Worm (Caenorhabditis elegans) whole organism, late embryonic: ENCODE results near the gene oops-1.
A peak's percentile ranks its signal among the peaks of the same experiment; 100 is the strongest.

Experiments
- C38D4.7 ChIP-seq: fragments of 200-800 bp; sonication (Bioruptor generic); optimal IDR thresholded peaks from 2 replicates; lab custom pipeline; 2018; ENCODE audit warnings: mild to moderate bottlenecking, missing genetic modification characterization, moderate library complexity, missing compliant biosample characterization
- F13H6.1 ChIP-seq: sonication (generic microtip); optimal IDR thresholded peaks from 2 replicates; lab custom pipeline; 2016; ENCODE audit warnings: missing genetic modification characterization, missing compliant biosample characterization
- K09A11.1 ChIP-seq: sonication (generic microtip); optimal IDR thresholded peaks from 2 replicates; lab custom pipeline; 2017; ENCODE audit warnings: antibody characterized with exemption, mild to moderate bottlenecking, missing genetic modification characterization, missing compliant biosample characterization; ENCODE audit not compliant: insufficient read depth
- Y22D7AL.16 ChIP-seq: sonication (generic microtip); optimal IDR thresholded peaks from 2 replicates; lab custom pipeline; 2016; ENCODE audit warnings: missing genetic modification characterization, missing compliant biosample characterization
- ama-1 ChIP-seq: fragments of 150-350 bp; optimal IDR thresholded peaks from 2 replicates; lab custom pipeline; 2014
- ceh-19 ChIP-seq: fragments of 200-800 bp; sonication (Bioruptor generic); optimal IDR thresholded peaks from 2 replicates; lab custom pipeline; 2018; ENCODE audit warnings: mild to moderate bottlenecking, missing genetic modification characterization, missing compliant biosample characterization
- ceh-22 ChIP-seq: sonication (generic microtip); optimal IDR thresholded peaks from 2 replicates; lab custom pipeline; 2017; ENCODE audit warnings: missing biosample characterization, missing genetic modification characterization
- ceh-30 ChIP-seq: fragments of 150-350 bp; optimal IDR thresholded peaks from 2 replicates; lab custom pipeline; 2014; ENCODE audit warnings: missing biosample characterization, missing genetic modification characterization
- ceh-31 ChIP-seq: sonication (generic microtip); optimal IDR thresholded peaks from 2 replicates; lab custom pipeline; 2016; ENCODE audit warnings: missing genetic modification characterization, missing compliant biosample characterization
- ceh-34 ChIP-seq: sonication (generic microtip); optimal IDR thresholded peaks from 2 replicates; lab custom pipeline; 2016; ENCODE audit warnings: mild to moderate bottlenecking, missing genetic modification characterization, missing compliant biosample characterization
- ceh-45 ChIP-seq: fragments of 200-800 bp; sonication (Bioruptor generic); IDR thresholded peaks from 2 replicates; pipeline ENCODE4 v1.3.6; 2022; ENCODE audit warnings: missing genetic modification reagents, missing genetic modification characterization, missing compliant biosample characterization
- elt-2 ChIP-seq: sonication (generic microtip); optimal IDR thresholded peaks from 2 replicates; lab custom pipeline; 2016; ENCODE audit warnings: missing genetic modification reagents, missing genetic modification characterization, missing compliant biosample characterization
- fkh-10 ChIP-seq: fragments of 150-350 bp; optimal IDR thresholded peaks from 2 replicates; lab custom pipeline; 2014; ENCODE audit warnings: missing biosample characterization, missing genetic modification reagents, missing genetic modification characterization
- fkh-6 ChIP-seq: sonication (generic microtip); optimal IDR thresholded peaks from 2 replicates; lab custom pipeline; 2016; ENCODE audit warnings: missing genetic modification characterization, missing compliant biosample characterization
- gmeb-2 ChIP-seq: sonication (generic microtip); optimal IDR thresholded peaks from 2 replicates; lab custom pipeline; 2016; ENCODE audit warnings: missing genetic modification characterization, inconsistent platforms, missing compliant biosample characterization
- hlh-30 ChIP-seq: sonication (generic microtip); optimal IDR thresholded peaks from 2 replicates; lab custom pipeline; 2017; ENCODE audit warnings: antibody characterized with exemption, missing genetic modification characterization, missing compliant biosample characterization; ENCODE audit not compliant: insufficient read depth
- hlh-6 ChIP-seq: sonication (generic microtip); optimal IDR thresholded peaks from 2 replicates; lab custom pipeline; 2016; ENCODE audit warnings: missing genotype, missing genetic modification characterization, missing compliant biosample characterization
- lin-11 ChIP-seq: fragments of 200-800 bp; sonication (Bioruptor generic); optimal IDR thresholded peaks from 2 replicates; lab custom pipeline; 2018; ENCODE audit warnings: mild to moderate bottlenecking, missing genetic modification characterization, missing compliant biosample characterization
- madf-2 ChIP-seq: sonication (generic microtip); optimal IDR thresholded peaks from 2 replicates; lab custom pipeline; 2017; ENCODE audit warnings: missing genetic modification characterization, missing compliant biosample characterization
- nfya-1 ChIP-seq: sonication (generic microtip); optimal IDR thresholded peaks from 2 replicates; lab custom pipeline; 2017; ENCODE audit warnings: missing genetic modification characterization, mild to moderate bottlenecking, missing compliant biosample characterization, antibody characterized with exemption, moderate library complexity
- nhr-11 ChIP-seq: fragments of 150-350 bp; optimal IDR thresholded peaks from 2 replicates; lab custom pipeline; 2014; ENCODE audit warnings: missing biosample characterization, missing genetic modification characterization
- nhr-232 ChIP-seq: sonication (generic microtip); optimal IDR thresholded peaks from 2 replicates; lab custom pipeline; 2016; ENCODE audit warnings: missing genetic modification characterization, missing compliant biosample characterization
- odd-2 ChIP-seq: sonication (generic microtip); optimal IDR thresholded peaks from 2 replicates; lab custom pipeline; 2017; ENCODE audit warnings: antibody characterized with exemption, mild to moderate bottlenecking, missing genetic modification characterization, missing compliant biosample characterization
- pha-2 ChIP-seq: sonication (generic microtip); optimal IDR thresholded peaks from 2 replicates; lab custom pipeline; 2017; ENCODE audit warnings: mild to moderate bottlenecking, missing genetic modification characterization, missing compliant biosample characterization
- pqm-1 ChIP-seq: sonication (generic microtip); optimal IDR thresholded peaks from 2 replicates; lab custom pipeline; 2016; ENCODE audit warnings: missing genetic modification characterization, missing compliant biosample characterization
- pros-1 ChIP-seq: fragments of 150-350 bp; optimal IDR thresholded peaks from 2 replicates; lab custom pipeline; 2014; ENCODE audit warnings: missing biosample characterization, missing genetic modification reagents, missing genetic modification characterization
- ref-2 ChIP-seq: sonication (generic microtip); optimal IDR thresholded peaks from 2 replicates; lab custom pipeline; 2016; ENCODE audit warnings: missing genetic modification characterization, missing compliant biosample characterization
- sox-2 ChIP-seq: fragments of 200-800 bp; sonication (Bioruptor generic); IDR thresholded peaks from 2 replicates; pipeline ENCODE4 v1.3.6; 2022; ENCODE audit warnings: missing genetic modification reagents, missing genetic modification characterization, missing compliant biosample characterization
- sox-4 ChIP-seq: sonication (generic microtip); optimal IDR thresholded peaks from 2 replicates; lab custom pipeline; 2017; ENCODE audit warnings: mild to moderate bottlenecking, missing genetic modification characterization, inconsistent platforms, missing compliant biosample characterization
- tbx-2 ChIP-seq: sonication (generic microtip); optimal IDR thresholded peaks from 2 replicates; lab custom pipeline; 2016; ENCODE audit warnings: missing genetic modification characterization, missing compliant biosample characterization
- tbx-7 ChIP-seq: sonication (generic microtip); optimal IDR thresholded peaks from 2 replicates; lab custom pipeline; 2016; ENCODE audit warnings: missing genotype, missing genetic modification characterization, missing compliant biosample characterization
- ttx-3 ChIP-seq: sonication (generic microtip); optimal IDR thresholded peaks from 2 replicates; lab custom pipeline; 2016; ENCODE audit warnings: missing genetic modification reagents, missing genetic modification characterization, missing compliant biosample characterization
- unc-3 ChIP-seq, 2 experiments: fragments of 200-800 bp in 1 of 2; sonication (Bioruptor generic) in 1 of 2; sonication (generic microtip) in 1 of 2; conservative IDR thresholded peaks in 1 of 2; optimal IDR thresholded peaks in 1 of 2; 2 replicates each; pipeline versions ENCODE4 v1.3.6 to Lab custom; 2016 to 2022; ENCODE audit warnings: missing compliant biosample characterization in 2 of 2, missing genetic modification characterization in 2 of 2, missing genetic modification reagents in 1 of 2
- unc-42 ChIP-seq: sonication (generic microtip); optimal IDR thresholded peaks from 2 replicates; lab custom pipeline; 2016; ENCODE audit warnings: missing genotype, missing genetic modification characterization, missing compliant biosample characterization
- unc-55 ChIP-seq: sonication (generic microtip); optimal IDR thresholded peaks from 2 replicates; lab custom pipeline; 2017; ENCODE audit warnings: missing biosample characterization, missing genetic modification reagents, missing genetic modification characterization
- zip-5 ChIP-seq: sonication (generic microtip); optimal IDR thresholded peaks from 2 replicates; lab custom pipeline; 2016; ENCODE audit warnings: missing genetic modification characterization, missing compliant biosample characterization
- ztf-16 ChIP-seq: sonication (generic microtip); optimal IDR thresholded peaks from 2 replicates; lab custom pipeline; 2017; ENCODE audit warnings: missing genetic modification characterization, missing compliant biosample characterization

The oops-1 gene

DNA sequence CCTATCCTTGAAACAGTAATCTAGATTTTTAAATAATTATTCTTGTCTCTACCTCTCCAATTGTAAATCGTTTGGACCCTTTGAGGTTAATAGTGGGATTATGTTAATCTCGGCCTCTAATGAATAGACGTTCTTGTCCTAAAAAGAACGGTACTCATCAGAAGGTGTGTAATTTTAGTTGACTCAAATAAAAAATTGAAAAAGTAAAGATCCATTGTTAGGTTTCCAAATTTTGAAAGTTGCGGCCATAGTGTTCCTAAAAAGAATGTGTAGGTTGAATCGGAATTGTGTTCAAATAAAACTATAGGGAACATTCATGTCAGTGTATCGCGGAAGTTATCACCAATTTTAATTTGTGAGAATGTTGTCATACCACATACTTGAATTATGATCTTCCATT, 41.7 kb upstream of the oops-1 start:
- TF ChIP-seq sox-4 (tag; lab: Kevin White, UChicago) (no peak), pqm-1 (no peak), ceh-22 (tag; lab: Kevin White, UChicago) (no peak), tbx-2 (tag; lab: Kevin White, UChicago) (no peak), unc-3 (GFP tag; conservative IDR thresholded peaks at IDR 0.05; lab: Robert Waterston, UW) (no peak), unc-3 (tag; optimal IDR thresholded peaks at IDR 0.05; lab: Kevin White, UChicago) (no peak), tbx-7 (tag; lab: Kevin White, UChicago) (no peak), odd-2 (tag; lab: Kevin White, UChicago) (no peak), elt-2 (no peak), ceh-31 (no peak)
- TF ChIP-seq, all 69 proteins: peak for 0

DNA sequence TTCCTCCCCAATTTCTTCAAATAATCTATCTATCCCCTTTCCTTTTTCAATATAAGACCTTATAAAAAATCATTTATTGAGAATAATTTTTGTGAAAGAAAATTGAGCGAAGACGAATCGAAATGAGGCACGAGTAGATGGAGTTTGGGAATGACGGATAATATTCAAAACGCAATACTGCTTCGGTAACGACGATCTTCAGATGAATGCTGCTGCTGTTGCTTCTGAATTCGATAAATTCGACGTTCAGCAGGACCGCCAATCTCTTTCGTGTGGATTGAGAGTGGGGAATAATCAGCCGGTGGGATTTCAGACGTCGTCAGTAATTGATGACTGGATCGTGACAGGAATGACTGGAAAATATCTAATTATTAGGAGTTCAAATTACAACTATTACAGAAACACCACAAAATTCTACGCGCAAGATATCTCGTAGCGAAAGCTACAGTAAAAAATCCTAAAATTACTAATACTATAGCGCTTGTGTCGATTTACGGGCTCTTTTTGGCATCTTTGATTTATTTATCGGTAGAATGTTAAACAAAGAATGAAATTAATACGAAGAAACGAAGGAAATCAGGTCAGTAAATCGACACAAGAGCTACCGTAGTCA, 36.9 kb upstream of the oops-1 start:
- TF ChIP-seq hlh-30 (tag; lab: Kevin White, UChicago) (no peak), hlh-6 (no peak), ref-2 (tag; lab: Kevin White, UChicago) (no peak), tbx-2 (tag; lab: Kevin White, UChicago) (no peak), fkh-10 (GFP tag; lab: Kevin White, UChicago) (no peak), nhr-11 (no peak), Y22D7AL.16 (no peak), ceh-45 (GFP tag; lab: Robert Waterston, UW) (no peak), ceh-30 (tag; lab: Kevin White, UChicago) (no peak), ttx-3 (tag; lab: Kevin White, UChicago) (no peak), C38D4.7 (GFP tag; lab: Kevin White, UChicago) (no peak), ama-1 (lab: Kevin White, UChicago) (no peak), sox-2 (GFP tag; lab: Robert Waterston, UW) (no peak), nhr-232 (tag; lab: Kevin White, UChicago) (no peak), madf-2 (tag; lab: Kevin White, UChicago) (no peak), pros-1 (tag; lab: Kevin White, UChicago) (no peak), nfya-1 (tag; lab: Kevin White, UChicago) (no peak)

DNA sequence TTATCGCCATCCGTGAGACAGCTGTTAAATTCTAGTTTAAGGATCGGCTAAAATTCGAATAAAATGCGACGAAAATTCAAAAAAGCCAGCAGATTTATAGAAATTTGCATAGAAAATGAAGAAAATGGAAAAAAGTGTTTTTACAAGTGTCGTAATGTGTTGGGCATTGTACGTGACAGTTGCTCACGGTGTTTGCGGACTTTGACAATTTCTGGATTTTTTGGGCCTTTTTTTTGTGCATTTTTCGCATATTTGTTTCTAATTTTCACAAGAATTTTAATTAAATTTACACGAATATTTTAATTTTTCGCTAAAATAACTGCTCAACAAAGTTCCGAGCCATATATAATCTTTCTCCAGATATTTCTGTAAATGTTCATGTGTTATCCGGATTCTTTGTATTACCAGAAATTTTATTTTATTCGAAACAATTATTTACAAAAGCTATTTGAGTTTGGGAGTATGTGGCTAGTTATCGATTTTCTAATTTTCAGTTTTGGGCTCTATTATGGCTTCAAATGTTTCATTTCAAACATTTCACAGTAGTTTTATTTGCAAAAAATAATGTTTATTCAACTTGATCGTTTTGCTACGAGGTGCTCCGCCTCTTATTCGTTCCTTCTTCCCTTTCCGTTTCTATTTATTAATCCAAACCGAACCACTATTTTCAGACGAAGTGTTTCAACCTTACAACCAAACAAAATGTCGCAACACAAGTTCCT, 34.2 kb upstream of the oops-1 start, which contains the start of gene sams-3:
sams-3 (plus strand) TSS at position 672 of the 722 bp plus-strand sequence.
- TF ChIP-seq nhr-11 (no peak), unc-55 (GFP tag; lab: Kevin White, UChicago) (no peak), fkh-10 (GFP tag; lab: Kevin White, UChicago) (no peak), unc-42 (peak; percentile 8), K09A11.1 (no peak), ztf-16 (tag; lab: Kevin White, UChicago) (peak; percentile 46), tbx-2 (tag; lab: Kevin White, UChicago) (peak; percentile 96), lin-11 (no peak)

DNA sequence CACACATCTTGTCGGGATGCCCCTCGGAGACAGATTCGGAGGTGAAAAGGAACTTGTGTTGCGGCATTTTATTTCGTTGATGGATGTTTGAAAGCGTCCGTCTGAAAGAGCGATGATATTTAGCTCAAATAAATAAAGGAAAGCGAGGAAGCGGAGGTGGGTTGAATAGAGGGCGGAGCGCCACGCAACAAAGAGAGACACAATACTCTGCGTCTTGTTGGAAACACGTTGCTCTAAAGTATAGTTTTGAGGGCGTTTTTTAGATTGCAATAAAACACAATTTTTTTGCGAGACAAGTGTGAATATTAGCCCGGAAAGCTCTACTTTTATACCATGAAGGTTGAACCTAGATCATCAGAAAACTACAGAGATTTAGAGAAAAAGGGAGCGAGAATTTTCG, 32.3 kb upstream of the oops-1 start, which contains the start of gene sams-4:
sams-4 (minus strand) TSS at position 101 of the 400 bp plus-strand sequence.
- TF ChIP-seq fkh-6 (tag; lab: Kevin White, UChicago) (no peak), ceh-19 (no peak), F13H6.1 (no peak), pros-1 (tag; lab: Kevin White, UChicago) (no peak), ceh-34 (tag; lab: Kevin White, UChicago) (no peak), pha-2 (tag; lab: Kevin White, UChicago) (no peak), ceh-45 (GFP tag; lab: Robert Waterston, UW) (no peak), gmeb-2 (tag; lab: Kevin White, UChicago) (no peak), madf-2 (tag; lab: Kevin White, UChicago) (no peak), pqm-1 (no peak), hlh-6 (no peak), zip-5 (tag; lab: Kevin White, UChicago) (no peak)
- TF ChIP-seq, all 69 proteins: peak for 0
